Fruit fly (Drosophila melanogaster) whole organism, embryonic: ENCODE results near the gene CG34134.

Experiments
- Xbp1 ChIP-seq: fragments of 200-800 bp; sonication (Bioruptor generic); optimal IDR thresholded peaks from 3 replicates; lab custom pipeline; 2016; ENCODE audit warnings: missing biosample characterization, mild to moderate bottlenecking, missing genetic modification characterization
- dan ChIP-seq: fragments of 200-800 bp; sonication (Bioruptor generic); IDR thresholded peaks from 2 replicates; pipeline ENCODE4 v1.3.6; 2022; ENCODE audit warnings: missing biosample characterization, missing genetic modification characterization
- p53 ChIP-seq: fragments of 200-800 bp; sonication (Bioruptor generic); optimal IDR thresholded peaks from 2 replicates; lab custom pipeline; 2016; ENCODE audit warnings: missing biosample characterization, missing genetic modification characterization
- peb ChIP-seq: fragments of 200-800 bp; sonication (Bioruptor generic); IDR thresholded peaks from 2 replicates; pipeline ENCODE4 v1.3.6; 2022; ENCODE audit warnings: missing biosample characterization, missing genetic modification characterization
- pita ChIP-seq: fragments of 200-800 bp; sonication (Bioruptor generic); optimal IDR thresholded peaks from 2 replicates; lab custom pipeline; 2017; ENCODE audit warnings: missing biosample characterization, mild to moderate bottlenecking, missing genetic modification characterization
- psq ChIP-seq: fragments of 200-800 bp; sonication (Bioruptor generic); optimal IDR thresholded peaks from 2 replicates; lab custom pipeline; 2017; ENCODE audit warnings: missing biosample characterization, missing genetic modification characterization
- pum ChIP-seq: fragments of 200-800 bp; sonication (Bioruptor generic); optimal IDR thresholded peaks from 2 replicates; lab custom pipeline; 2016; ENCODE audit warnings: missing biosample characterization, missing genetic modification characterization
- slou ChIP-seq: fragments of 200-800 bp; sonication (Bioruptor generic); optimal IDR thresholded peaks from 3 replicates; lab custom pipeline; 2016; ENCODE audit warnings: missing biosample characterization, missing genetic modification characterization
- vfl ChIP-seq: fragments of 200-800 bp; sonication (Bioruptor generic); optimal IDR thresholded peaks from 2 replicates; lab custom pipeline; 2016; ENCODE audit warnings: missing biosample characterization, missing genetic modification characterization
- zen ChIP-seq: fragments of 200-800 bp; sonication (Bioruptor generic); optimal IDR thresholded peaks from 3 replicates; lab custom pipeline; 2018; ENCODE audit warnings: missing biosample characterization, mild to moderate bottlenecking, missing genetic modification characterization, moderate library complexity

DNA sequence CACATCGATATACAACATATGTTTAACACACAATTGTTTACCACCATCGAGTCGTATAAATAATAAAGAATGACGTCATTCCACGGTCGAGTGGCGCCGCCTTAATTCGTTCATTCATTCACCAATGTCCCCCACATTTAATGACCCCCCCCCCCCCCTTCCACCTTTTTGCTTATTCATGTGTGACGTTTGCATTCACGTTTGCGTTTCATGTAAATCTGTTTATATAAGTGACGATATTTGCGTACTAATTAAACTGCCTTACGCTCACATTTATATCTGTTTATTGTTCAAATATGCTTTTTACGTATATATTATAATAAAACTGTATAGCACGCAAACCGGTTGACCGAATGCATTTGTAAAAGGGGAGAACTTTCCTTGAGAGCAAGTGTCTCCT is 43.0 kb upstream of the CG34134 start:
- TF ChIP-seq pum (GFP tag; lab: Kevin White, UChicago) (no peak), Xbp1 (GFP tag; lab: Kevin White, UChicago) (no peak), p53 (GFP tag; lab: Kevin White, UChicago) (no peak), slou (GFP tag; lab: Kevin White, UChicago) (no peak), psq (GFP tag; lab: Kevin White, UChicago) (no peak), zen (no peak), pita (GFP tag; lab: Kevin White, UChicago) (no peak), vfl (GFP tag; lab: Kevin White, UChicago) (no peak), peb (GFP tag; lab: Robert Waterston, UW) (no peak), dan (GFP tag; lab: Robert Waterston, UW) (no peak)
